Worm (Caenorhabditis elegans) whole organism, young adult: ENCODE data around the gene nas-8.

Experiments
- B0035.1 ChIP-seq: sonication (generic microtip); optimal IDR thresholded peaks from 2 replicates; lab custom pipeline; 2016; ENCODE audit warnings: missing genetic modification characterization, mild to moderate bottlenecking, missing compliant biosample characterization, missing genotype, missing genetic modification reagents
- B0261.1 ChIP-seq: sonication (generic microtip); optimal IDR thresholded peaks from 2 replicates; lab custom pipeline; 2016; ENCODE audit warnings: mild to moderate bottlenecking, missing genetic modification characterization, moderate library complexity, missing compliant biosample characterization
- C17E4.6 ChIP-seq: fragments of 200-800 bp; sonication (Bioruptor generic); IDR thresholded peaks from 2 replicates; pipeline ENCODE4 v1.3.6; 2022; ENCODE audit warnings: missing genetic modification reagents, missing genetic modification characterization, missing compliant biosample characterization
- F23B12.7 ChIP-seq: sonication (generic microtip); optimal IDR thresholded peaks from 2 replicates; lab custom pipeline; 2017; ENCODE audit warnings: missing genetic modification characterization, mild to moderate bottlenecking, missing compliant biosample characterization, antibody characterized with exemption, moderate library complexity; ENCODE audit not compliant: insufficient read depth
- F39B2.1 ChIP-seq: fragments of 200-800 bp; sonication (Bioruptor generic); IDR thresholded peaks from 2 replicates; pipeline ENCODE4 v1.3.6; 2022; ENCODE audit warnings: missing genetic modification reagents, missing genetic modification characterization, missing compliant biosample characterization
- K12H6.12 ChIP-seq: fragments of 200-800 bp; sonication (Bioruptor generic); optimal IDR thresholded peaks from 2 replicates; lab custom pipeline; 2018; ENCODE audit warnings: mild to moderate bottlenecking, missing genetic modification characterization, missing compliant biosample characterization
- T07F8.4 ChIP-seq: sonication (generic microtip); optimal IDR thresholded peaks from 2 replicates; lab custom pipeline; 2016; ENCODE audit warnings: mild to moderate bottlenecking, missing genetic modification characterization, moderate library complexity, missing compliant biosample characterization
- Y95B8A.8 ChIP-seq: fragments of 200-800 bp; sonication (Bioruptor generic); IDR thresholded peaks from 2 replicates; pipeline ENCODE4 v1.3.6; 2022; ENCODE audit warnings: missing genetic modification reagents, missing genetic modification characterization, missing compliant biosample characterization
- akir-1 ChIP-seq: fragments of 200-800 bp; sonication (Bioruptor generic); optimal IDR thresholded peaks from 2 replicates; lab custom pipeline; 2018; ENCODE audit warnings: mild to moderate bottlenecking, missing genetic modification characterization, moderate library complexity, missing compliant biosample characterization
- ama-1 ChIP-seq, 3 experiments: fragments of 150-350 bp in 1 of 3; sonication (generic microtip) in 2 of 3; optimal IDR thresholded peaks; 2 replicates each; lab custom pipeline; 2014 to 2018; ENCODE audit warnings: missing biosample characterization in 2 of 3, missing genetic modification characterization in 2 of 3, missing genetic modification reagents in 2 of 3
- aptf-2 ChIP-seq: fragments of 200-800 bp; sonication (Bioruptor generic); conservative IDR thresholded peaks from 2 replicates; pipeline ENCODE4 v1.3.6; 2022; ENCODE audit warnings: missing genetic modification reagents, missing genetic modification characterization, missing compliant biosample characterization
- athp-1 ChIP-seq: sonication (generic microtip); optimal IDR thresholded peaks from 2 replicates; lab custom pipeline; 2017; ENCODE audit warnings: mild to moderate bottlenecking, missing genetic modification characterization, missing compliant biosample characterization
- attf-5 ChIP-seq: fragments of 200-800 bp; sonication (Bioruptor generic); optimal IDR thresholded peaks from 2 replicates; lab custom pipeline; 2018; ENCODE audit warnings: mild to moderate bottlenecking, missing genetic modification characterization, missing compliant biosample characterization
- ccch-3 ChIP-seq: fragments of 200-800 bp; sonication (Bioruptor generic); optimal IDR thresholded peaks from 2 replicates; lab custom pipeline; 2018; ENCODE audit warnings: mild to moderate bottlenecking, missing genetic modification characterization, missing compliant biosample characterization
- ceh-100 ChIP-seq: fragments of 200-800 bp; sonication (Bioruptor generic); IDR thresholded peaks from 2 replicates; pipeline ENCODE4 v1.3.6; 2022; ENCODE audit warnings: missing genetic modification reagents, missing genetic modification characterization, missing compliant biosample characterization
- ceh-40 ChIP-seq: fragments of 200-800 bp; sonication (Bioruptor generic); IDR thresholded peaks from 2 replicates; pipeline ENCODE4 v1.3.6; 2022; ENCODE audit warnings: missing genetic modification characterization, missing compliant biosample characterization
- ceh-58 ChIP-seq: fragments of 200-800 bp; sonication (Bioruptor generic); IDR thresholded peaks from 2 replicates; pipeline ENCODE4 v1.3.6; 2022; ENCODE audit warnings: missing genetic modification characterization, missing compliant biosample characterization
- dox-1 ChIP-seq: fragments of 200-800 bp; sonication (Bioruptor generic); IDR thresholded peaks from 2 replicates; pipeline ENCODE4 v1.3.6; 2022; ENCODE audit warnings: missing genetic modification reagents, missing genetic modification characterization, missing compliant biosample characterization
- dpff-1 ChIP-seq: sonication (generic microtip); optimal IDR thresholded peaks from 2 replicates; lab custom pipeline; 2017; ENCODE audit warnings: mild to moderate bottlenecking, missing genetic modification characterization, missing compliant biosample characterization
- efl-1 ChIP-seq: fragments of 150-350 bp; optimal IDR thresholded peaks from 2 replicates; lab custom pipeline; 2014; ENCODE audit warnings: missing biosample characterization, missing genetic modification reagents, missing genetic modification characterization
- egl-44 ChIP-seq: fragments of 200-800 bp; sonication (Bioruptor generic); IDR thresholded peaks from 2 replicates; pipeline ENCODE4 v1.3.6; 2022; ENCODE audit warnings: missing genetic modification reagents, missing genetic modification characterization, missing compliant biosample characterization
- ets-4 ChIP-seq: fragments of 200-800 bp; sonication (Bioruptor generic); optimal IDR thresholded peaks from 2 replicates; lab custom pipeline; 2018; ENCODE audit warnings: mild to moderate bottlenecking, missing genetic modification characterization, missing compliant biosample characterization
- fkh-3 ChIP-seq: sonication (generic microtip); optimal IDR thresholded peaks from 2 replicates; lab custom pipeline; 2016; ENCODE audit warnings: mild to moderate bottlenecking, missing genetic modification characterization, missing compliant biosample characterization
- gei-17 ChIP-seq: fragments of 200-800 bp; sonication (Bioruptor generic); optimal IDR thresholded peaks from 2 replicates; lab custom pipeline; 2018; ENCODE audit warnings: mild to moderate bottlenecking, missing genetic modification characterization, missing compliant biosample characterization
- him-1 ChIP-seq: sonication (generic microtip); optimal IDR thresholded peaks from 2 replicates; lab custom pipeline; 2016; ENCODE audit warnings: missing genotype, missing genetic modification reagents, missing genetic modification characterization, missing compliant biosample characterization
- hmg-20 ChIP-seq: fragments of 200-800 bp; sonication (Bioruptor generic); IDR thresholded peaks from 2 replicates; pipeline ENCODE4 v1.3.6; 2022; ENCODE audit warnings: missing genetic modification reagents, missing genetic modification characterization, missing compliant biosample characterization
- hrde-1 ChIP-seq: sonication (generic microtip); optimal IDR thresholded peaks from 2 replicates; lab custom pipeline; 2016; ENCODE audit warnings: missing genetic modification characterization, mild to moderate bottlenecking, missing compliant biosample characterization, moderate library complexity, missing genotype, missing genetic modification reagents, borderline replicate concordance
- let-607 ChIP-seq, 2 experiments: fragments of 200-800 bp in 1 of 2; sonication (Bioruptor generic) in 1 of 2; sonication (generic microtip) in 1 of 2; optimal IDR thresholded peaks; 2 replicates each; lab custom pipeline; 2016 to 2018; ENCODE audit warnings: mild to moderate bottlenecking in 2 of 2, missing compliant biosample characterization in 2 of 2, missing genetic modification characterization in 2 of 2, moderate library complexity in 2 of 2, missing genotype in 1 of 2
- lin-26 ChIP-seq: fragments of 200-800 bp; sonication (Bioruptor generic); IDR thresholded peaks from 2 replicates; pipeline ENCODE4 v1.3.6; 2022; ENCODE audit warnings: missing genetic modification reagents, missing genetic modification characterization, missing compliant biosample characterization
- lin-40 ChIP-seq: sonication (generic microtip); optimal IDR thresholded peaks from 2 replicates; lab custom pipeline; 2016; ENCODE audit warnings: missing genetic modification characterization, mild to moderate bottlenecking, missing compliant biosample characterization, missing genotype, missing genetic modification reagents
- lin-54 ChIP-seq: fragments of 200-800 bp; sonication (Bioruptor generic); optimal IDR thresholded peaks from 2 replicates; lab custom pipeline; 2018; ENCODE audit warnings: mild to moderate bottlenecking, missing genetic modification characterization, missing compliant biosample characterization
- lir-1 ChIP-seq: fragments of 200-800 bp; sonication (Bioruptor generic); conservative IDR thresholded peaks from 2 replicates; pipeline ENCODE4 v1.3.6; 2022; ENCODE audit warnings: missing genetic modification reagents, missing genetic modification characterization, missing compliant biosample characterization
- lsy-27 ChIP-seq: sonication (generic microtip); optimal IDR thresholded peaks from 2 replicates; lab custom pipeline; 2017; ENCODE audit warnings: missing genetic modification characterization, mild to moderate bottlenecking, missing compliant biosample characterization, antibody characterized with exemption, missing genotype, borderline replicate concordance; ENCODE audit not compliant: insufficient read depth
- madf-10 ChIP-seq: sonication (generic microtip); optimal IDR thresholded peaks from 2 replicates; lab custom pipeline; 2016; ENCODE audit warnings: mild to moderate bottlenecking, missing genetic modification characterization, missing compliant biosample characterization
- mxl-1 ChIP-seq: sonication (generic microtip); optimal IDR thresholded peaks from 2 replicates; lab custom pipeline; 2016; ENCODE audit warnings: missing genetic modification characterization, missing compliant biosample characterization
- nfya-1 ChIP-seq: sonication (generic microtip); optimal IDR thresholded peaks from 2 replicates; lab custom pipeline; 2017; ENCODE audit warnings: antibody characterized with exemption, missing compliant biosample characterization, missing genetic modification characterization, borderline replicate concordance; ENCODE audit not compliant: insufficient read depth
- nfya-2 ChIP-seq: fragments of 200-800 bp; sonication (Bioruptor generic); IDR thresholded peaks from 2 replicates; pipeline ENCODE4 v1.3.6; 2022; ENCODE audit warnings: missing genetic modification reagents, missing genetic modification characterization, missing compliant biosample characterization
- rcor-1 ChIP-seq: fragments of 200-800 bp; sonication (Bioruptor generic); IDR thresholded peaks from 2 replicates; pipeline ENCODE4 v1.3.6; 2022; ENCODE audit warnings: missing genetic modification reagents, missing genetic modification characterization, missing compliant biosample characterization
- sea-2 ChIP-seq: fragments of 200-800 bp; sonication (Bioruptor generic); IDR thresholded peaks from 2 replicates; pipeline ENCODE4 v1.3.6; 2022; ENCODE audit warnings: missing genetic modification characterization, missing compliant biosample characterization
- snpc-1.1 ChIP-seq: sonication (generic microtip); optimal IDR thresholded peaks from 2 replicates; lab custom pipeline; 2017; ENCODE audit warnings: missing genetic modification characterization, mild to moderate bottlenecking, missing compliant biosample characterization, antibody characterized with exemption, moderate library complexity, missing genotype, missing genetic modification reagents; ENCODE audit not compliant: insufficient read depth
- somi-1 ChIP-seq: fragments of 200-800 bp; sonication (Bioruptor generic); optimal IDR thresholded peaks from 2 replicates; lab custom pipeline; 2018; ENCODE audit warnings: mild to moderate bottlenecking, missing genetic modification characterization, missing compliant biosample characterization
- sptf-2 ChIP-seq: fragments of 200-800 bp; sonication (Bioruptor generic); optimal IDR thresholded peaks from 2 replicates; lab custom pipeline; 2018; ENCODE audit warnings: mild to moderate bottlenecking, missing genetic modification characterization, missing compliant biosample characterization
- tbp1 ChIP-seq: fragments of 200-800 bp; sonication (Bioruptor generic); optimal IDR thresholded peaks from 2 replicates; lab custom pipeline; 2018; ENCODE audit warnings: mild to moderate bottlenecking, missing genetic modification characterization, missing compliant biosample characterization
- tlf-1 ChIP-seq: fragments of 200-800 bp; sonication (Bioruptor generic); optimal IDR thresholded peaks from 2 replicates; lab custom pipeline; 2018; ENCODE audit warnings: mild to moderate bottlenecking, missing genetic modification characterization, missing compliant biosample characterization
- unc-130 ChIP-seq: sonication (generic microtip); optimal IDR thresholded peaks from 2 replicates; lab custom pipeline; 2016; ENCODE audit warnings: missing genetic modification reagents, missing genetic modification characterization, missing compliant biosample characterization
- ztf-22 ChIP-seq: fragments of 200-800 bp; sonication (Bioruptor generic); optimal IDR thresholded peaks from 2 replicates; lab custom pipeline; 2018; ENCODE audit warnings: mild to moderate bottlenecking, missing genetic modification characterization, moderate library complexity, missing compliant biosample characterization
- ztf-26 ChIP-seq: sonication (generic microtip); optimal IDR thresholded peaks from 2 replicates; lab custom pipeline; 2017; ENCODE audit warnings: missing genetic modification characterization, missing compliant biosample characterization
- ztf-6 ChIP-seq: fragments of 200-800 bp; sonication (Bioruptor generic); IDR thresholded peaks from 2 replicates; pipeline ENCODE4 v1.3.6; 2022; ENCODE audit warnings: missing genetic modification reagents, missing genetic modification characterization, missing compliant biosample characterization

Gene nas-8

ce11 chrIV:7083382-7083784, 31.3 kb upstream of the nas-8 start, which contains the start of gene Y43B11AR.3 (continued):
- TF ChIP-seq efl-1 (GFP tag; lab: Kevin White, UChicago) (peak; percentile 46), gei-17 (GFP tag; lab: Kevin White, UChicago) (no peak), Y95B8A.8 (GFP tag; lab: Robert Waterston, UW) (peak; percentile 91), F39B2.1 (GFP tag; lab: Robert Waterston, UW) (no peak), B0261.1 (tag; lab: Kevin White, UChicago) (peak; percentile 25), lin-40 (tag; lab: Kevin White, UChicago) (no peak), snpc-1.1 (tag; lab: Kevin White, UChicago) (peak; percentile 80), aptf-2 (no peak), ztf-26 (no peak), nfya-1 (tag; lab: Kevin White, UChicago) (no peak), somi-1 (peak; percentile 1), ceh-40 (GFP tag; lab: Robert Waterston, UW) (peak; percentile 64; the same call in 1 of the 2 replicates), attf-5 (GFP tag; lab: Kevin White, UChicago) (peak; percentile 45), ets-4 (GFP tag; lab: Kevin White, UChicago) (peak; percentile 21), C17E4.6 (GFP tag; lab: Robert Waterston, UW) (peak; percentile 83), egl-44 (peak; percentile 68; the same call in 1 of the 2 replicates), hrde-1 (tag; lab: Kevin White, UChicago) (peak; percentile 98), athp-1 (tag; lab: Kevin White, UChicago) (peak; percentile 83), ama-1 (optimal IDR thresholded peaks at IDR 0.05; lab: Kevin White, UChicago) (no peak), ama-1 (GFP tag; optimal IDR thresholded peaks at IDR 0.05; lab: Kevin White, UChicago) (peak in 1 of 2 experiments; percentile 90), lin-54 (peak; percentile 86), K12H6.12 (no peak), akir-1 (GFP tag; lab: Kevin White, UChicago) (no peak), lin-26 (GFP tag; lab: Robert Waterston, UW) (peak; percentile 89), tlf-1 (GFP tag; lab: Kevin White, UChicago) (peak; percentile 61), F23B12.7 (tag; lab: Kevin White, UChicago) (no peak), let-607 (tag; optimal IDR thresholded peaks at IDR 0.05; lab: Kevin White, UChicago) (no peak), unc-130 (GFP tag; lab: Kevin White, UChicago) (peak; percentile 86), ceh-100 (GFP tag; lab: Robert Waterston, UW) (peak; percentile 82), dox-1 (GFP tag; lab: Robert Waterston, UW) (peak; percentile 67; the same call in 1 of the 2 replicates), ceh-58 (peak; percentile 90), hmg-20 (GFP tag; lab: Robert Waterston, UW) (no peak), madf-10 (no peak), ztf-6 (GFP tag; lab: Robert Waterston, UW) (no peak), dpff-1 (tag; lab: Kevin White, UChicago) (peak; percentile 40), rcor-1 (GFP tag; lab: Robert Waterston, UW) (peak; percentile 84), mxl-1 (tag; lab: Kevin White, UChicago) (peak; percentile 61), T07F8.4 (tag; lab: Kevin White, UChicago) (no peak), ccch-3 (GFP tag; lab: Kevin White, UChicago) (no peak), fkh-3 (tag; lab: Kevin White, UChicago) (no peak), ztf-22 (GFP tag; lab: Kevin White, UChicago) (no peak), tbp1 (GFP tag; lab: Kevin White, UChicago) (peak; percentile 72), nfya-2 (GFP tag; lab: Robert Waterston, UW) (no peak), lir-1 (GFP tag; lab: Robert Waterston, UW) (0 out of 2 replicates have a peak, but pooled peaks have one; percentile 25), him-1 (tag; lab: Kevin White, UChicago) (peak; percentile 9), sptf-2 (peak; percentile 46), lsy-27 (tag; lab: Kevin White, UChicago) (no peak), sea-2 (no peak), B0035.1 (tag; lab: Kevin White, UChicago) (peak; percentile 80)
